Worm (Caenorhabditis elegans): ENCODE measurements around the gene F49E12.8.
A peak's percentile ranks its signal among the peaks of the same experiment; 100 is the strongest.
"Not testable (repeated sequence)": the region's sequence is repeated elsewhere in the genome, so short reads cannot be mapped to it uniquely, and the experiment has no call there.

Gene F49E12.8

DNA sequence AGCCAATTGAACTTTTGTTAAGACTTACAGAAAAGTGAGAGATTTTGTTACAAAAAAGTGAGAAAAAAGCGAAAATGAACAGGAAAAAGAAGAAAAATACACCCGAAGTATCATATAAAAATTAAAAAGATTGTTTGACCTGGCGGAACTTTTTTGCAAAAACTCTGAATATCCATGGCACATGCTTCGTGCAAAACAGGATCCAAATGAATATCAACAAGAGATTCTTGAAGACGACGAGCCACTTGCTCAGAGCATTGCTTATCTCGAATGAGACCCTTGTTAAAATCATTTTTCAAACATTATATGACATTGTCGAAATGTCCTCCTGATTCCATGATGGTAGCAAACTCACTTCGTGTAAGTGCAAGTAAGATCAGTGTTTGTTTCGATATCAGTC lies 25.7 kb upstream of the F49E12.8 start, which contains the start of gene F14E5.8:
F14E5.8 (plus strand) TSS at position 301 of the 400 bp plus-strand sequence.
- not testable (repeated sequence) for TF ChIP-seq fos-1 (tag; optimal IDR thresholded peaks at IDR 0.05); zip-2 (tag; optimal IDR thresholded peaks at IDR 0.05); T20F7.1 (GFP tag; optimal IDR thresholded peaks at IDR 0.05)

DNA sequence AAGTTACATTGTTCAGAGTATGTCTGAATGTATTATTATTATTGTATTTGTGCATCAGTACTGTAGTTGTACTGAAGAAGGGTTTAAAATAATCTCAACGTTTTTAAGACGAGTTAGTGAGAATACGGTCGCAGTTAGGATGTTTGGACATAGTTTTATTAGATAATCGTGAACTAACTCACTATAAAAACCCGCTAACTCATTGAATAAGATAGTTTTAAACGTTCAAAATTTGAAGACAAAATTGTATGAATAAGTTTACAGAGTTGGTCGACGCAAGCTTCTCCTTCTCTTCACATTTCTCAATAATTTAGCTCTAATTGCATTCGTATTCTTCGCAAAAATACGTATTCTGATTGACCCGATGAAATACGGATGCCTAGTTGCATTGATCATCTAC lies 24.9 kb upstream of the F49E12.8 start:
- TF ChIP-seq ces-1 (GFP tag; optimal IDR thresholded peaks at IDR 0.05) (no peak), mep-1 (tag; optimal IDR thresholded peaks at IDR 0.05) (peak; percentile 19)

DNA sequence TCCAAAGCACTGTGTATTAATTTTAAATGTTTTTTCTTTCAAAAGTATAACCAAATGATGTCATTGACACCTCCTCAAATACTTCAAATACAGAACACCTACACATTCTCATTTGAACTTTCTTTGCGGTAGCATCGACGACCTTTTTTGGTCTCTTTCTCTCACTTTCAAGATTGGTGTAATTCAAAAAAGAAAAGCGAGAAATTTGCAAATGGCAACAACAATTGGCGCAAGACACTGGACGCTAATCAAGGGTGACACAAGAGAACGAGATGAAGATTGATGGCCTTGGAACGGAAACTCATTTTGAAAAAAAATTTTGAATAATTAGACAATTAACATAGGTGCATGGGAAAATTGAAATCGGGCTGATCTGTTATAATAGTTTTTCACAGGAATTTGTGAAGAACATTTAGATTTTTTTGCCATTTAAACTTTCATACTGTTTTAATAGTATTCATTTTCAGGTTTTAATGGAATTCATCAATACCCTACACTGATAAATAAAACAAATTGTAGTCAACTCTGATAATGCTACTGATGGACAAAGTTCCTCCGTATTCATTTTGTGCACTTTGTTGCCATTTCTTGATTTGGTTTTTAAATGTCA lies 23.1 kb upstream of the F49E12.8 start, which contains the start of gene fdgt-2:
fdgt-2 (plus strand) TSS at position 560 of the 610 bp plus-strand sequence.
- TF ChIP-seq rbr-2 (tag; optimal IDR thresholded peaks at IDR 0.05) (no peak), unc-62 (GFP tag; optimal IDR thresholded peaks at IDR 0.05 in 1 of 2) (peak in 1 of 2 experiments; percentile 95), unc-62 (tag; optimal IDR thresholded peaks at IDR 0.05) (no peak), hlh-30 (tag; optimal IDR thresholded peaks at IDR 0.05; ENCODE audit: insufficient read depth) (no peak), daf-16 (GFP tag; optimal IDR thresholded peaks at IDR 0.05) (no peak), daf-16 (tag; optimal IDR thresholded peaks at IDR 0.05) (peak; percentile 59), ceh-20 (GFP tag; IDR thresholded peaks at IDR 0.05) (no peak), snpc-4 (tag; optimal IDR thresholded peaks at IDR 0.05) (no peak), dmd-6 (GFP tag; IDR thresholded peaks at IDR 0.05) (no peak), aha-1 (tag) (peak; percentile 42), madf-5 (GFP tag; IDR thresholded peaks at IDR 0.05) (no peak), nhr-28 (tag; optimal IDR thresholded peaks at IDR 0.05) (peak; percentile 25), zip-2 (tag; optimal IDR thresholded peaks at IDR 0.05) (no peak), aly-2 (tag; optimal IDR thresholded peaks at IDR 0.05) (no peak)

DNA sequence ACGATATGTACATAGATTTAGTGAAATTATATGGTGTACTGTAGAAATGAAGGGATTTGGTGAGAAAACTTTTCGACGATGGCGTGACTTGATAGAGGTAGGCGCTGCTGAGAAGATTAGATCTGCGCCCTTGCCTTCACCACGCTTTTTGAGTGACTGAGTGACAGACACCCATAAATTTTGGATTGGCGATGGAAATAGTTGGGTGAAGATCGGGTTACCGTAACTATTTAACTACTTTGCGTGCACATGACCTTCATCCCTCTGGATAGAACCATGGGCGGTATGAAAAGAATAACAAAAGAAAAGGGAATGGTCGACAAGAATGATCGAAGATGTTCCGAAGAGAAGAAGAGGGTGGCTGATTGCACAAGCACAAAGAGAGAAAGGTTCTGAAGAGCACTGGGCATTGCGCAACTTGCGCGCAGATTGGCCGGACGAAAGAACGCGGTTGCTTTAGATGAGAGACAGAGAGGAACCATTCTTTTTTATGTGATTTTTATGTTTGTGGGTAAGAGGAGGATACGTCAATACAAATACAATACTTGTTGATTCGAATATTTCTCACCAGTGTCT lies 21.4 kb upstream of the F49E12.8 start:
- TF ChIP-seq sdz-12 (GFP tag; optimal IDR thresholded peaks at IDR 0.05) = no peak
- peak in 1 of 2 experiments; percentile 5 for TF ChIP-seq unc-62 (GFP tag; optimal IDR thresholded peaks at IDR 0.05 in 1 of 2)
- TF ChIP-seq unc-62 (tag; optimal IDR thresholded peaks at IDR 0.05) = no peak

DNA sequence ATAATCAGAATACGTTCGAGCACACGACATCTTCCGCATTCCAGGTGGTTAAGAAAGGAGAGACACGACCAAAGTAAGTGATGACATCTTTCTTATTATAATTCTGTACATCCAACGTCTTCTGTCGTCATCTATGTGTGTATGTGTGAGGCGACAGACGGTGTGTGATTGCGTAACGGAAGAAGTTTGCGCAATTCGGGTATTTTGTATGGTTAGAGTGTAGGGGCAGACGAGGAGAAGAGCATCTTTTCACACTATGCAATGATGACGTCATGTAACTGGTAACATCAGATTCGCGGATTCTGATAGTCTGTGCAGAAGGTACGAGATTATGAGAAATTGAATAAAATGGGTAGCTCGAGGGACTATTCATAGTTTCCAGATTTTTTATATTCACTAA lies 20.9 kb upstream of the F49E12.8 start:
- no peak for TF ChIP-seq ceh-32 (tag; optimal IDR thresholded peaks at IDR 0.05; ENCODE audit: poor library complexity)
- no peak for TF ChIP-seq cey-2 (tag; optimal IDR thresholded peaks at IDR 0.05; ENCODE audit: borderline replicate concordance, insufficient read depth)
- TF ChIP-seq dmd-8 (GFP tag; IDR thresholded peaks at IDR 0.05) = no peak
- no peak for TF ChIP-seq set-16 (GFP tag; IDR thresholded peaks at IDR 0.05)
- no peak for TF ChIP-seq snpc-1.2 (GFP tag; IDR thresholded peaks at IDR 0.05)
- TF ChIP-seq skn-1 (tag; optimal IDR thresholded peaks at IDR 0.05) = no peak
- no peak for TF ChIP-seq php-3 (GFP tag; IDR thresholded peaks at IDR 0.05)
- TF ChIP-seq zfp-3 (GFP tag; conservative IDR thresholded peaks at IDR 0.05) = no peak
- no peak for TF ChIP-seq Y105C5A.15 (GFP tag; IDR thresholded peaks at IDR 0.05)
- no peak for TF ChIP-seq daf-19 (GFP tag; conservative IDR thresholded peaks at IDR 0.05)
- TF ChIP-seq egl-43 (GFP tag; IDR thresholded peaks at IDR 0.05) = no peak
- no peak for TF ChIP-seq nhr-11 (tag; optimal IDR thresholded peaks at IDR 0.05)

DNA sequence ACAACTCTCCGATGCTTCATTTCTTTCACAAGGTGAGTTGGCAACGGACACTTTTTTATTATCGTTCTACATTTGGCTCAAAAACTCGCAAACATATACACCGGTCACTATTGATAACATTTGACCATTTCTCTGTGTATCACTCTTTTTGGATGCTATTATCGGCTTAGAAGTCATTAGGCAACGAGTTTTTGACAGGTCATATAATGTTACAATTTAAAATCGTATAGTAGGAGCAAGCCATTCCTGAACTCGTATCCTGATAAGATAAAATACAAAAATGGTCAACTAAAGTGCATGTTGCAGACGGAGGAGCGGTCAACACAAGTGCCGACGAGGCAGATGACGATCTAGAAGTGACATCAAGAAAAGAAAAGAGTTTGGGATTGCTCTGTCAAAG lies 18.8 kb upstream of the F49E12.8 start:
- TF ChIP-seq nhr-102 (tag; optimal IDR thresholded peaks at IDR 0.05) = peak; percentile 32
- TF ChIP-seq ceh-20 (GFP tag; IDR thresholded peaks at IDR 0.05) = no peak
- no peak for TF ChIP-seq fkh-10 (GFP tag; optimal IDR thresholded peaks at IDR 0.05)
- TF ChIP-seq set-16 (GFP tag; IDR thresholded peaks at IDR 0.05) = no peak
- TF ChIP-seq daf-12 (tag; optimal IDR thresholded peaks at IDR 0.05) = no peak
- no peak for TF ChIP-seq daf-8 (GFP tag; IDR thresholded peaks at IDR 0.05)
- no peak for TF ChIP-seq mdl-1 (tag; optimal IDR thresholded peaks at IDR 0.05)
- no peak for TF ChIP-seq ces-1 (GFP tag; optimal IDR thresholded peaks at IDR 0.05)
- no peak for TF ChIP-seq mxl-2 (GFP tag; conservative IDR thresholded peaks at IDR 0.05)
- no peak for TF ChIP-seq hif-1 (tag; optimal IDR thresholded peaks at IDR 0.05)
- TF ChIP-seq jun-1 (tag; optimal IDR thresholded peaks at IDR 0.05) = no peak
- TF ChIP-seq dve-1 (tag; optimal IDR thresholded peaks at IDR 0.05; ENCODE audit: insufficient read depth) = peak; percentile 70
- TF ChIP-seq T20F7.1 (GFP tag; optimal IDR thresholded peaks at IDR 0.05) = no peak
- TF ChIP-seq mdt-29 (GFP tag; IDR thresholded peaks at IDR 0.05) = no peak
- no peak for TF ChIP-seq ceh-62 (tag; optimal IDR thresholded peaks at IDR 0.05)
- TF ChIP-seq nhr-28 (tag; optimal IDR thresholded peaks at IDR 0.05) = peak; percentile 45
